Fruit fly (Drosophila melanogaster): Measurements from ENCODE around the gene Ctl2.

Ctl2 gene

dm6 chr3R:29113392-29113791 lies 9.8 kb upstream of the Ctl2 start:
- no peak for TF ChIP-seq twi (tag; optimal IDR thresholded peaks at IDR 0.05)
- TF ChIP-seq CG8478 (optimal IDR thresholded peaks at IDR 0.05), result peak; percentile 57
- TF ChIP-seq cwo (GFP tag; optimal IDR thresholded peaks at IDR 0.05), result peak; percentile 6
- no peak for TF ChIP-seq CG2129 (GFP tag; IDR thresholded peaks at IDR 0.05; ENCODE audit: partially characterized antibody)
- TF ChIP-seq ftz-f1 (GFP tag; optimal IDR thresholded peaks at IDR 0.05), result peak; percentile 52
- TF ChIP-seq CG31224 (GFP tag; IDR thresholded peaks at IDR 0.05), result no peak
- TF ChIP-seq ERR (GFP tag; optimal IDR thresholded peaks at IDR 0.05), result peak; percentile 31
- TF ChIP-seq crol (GFP tag; IDR thresholded peaks at IDR 0.05), result peak; percentile 68
- peak; percentile 62 for TF ChIP-seq exex (tag; optimal IDR thresholded peaks at IDR 0.05)
- no peak for TF ChIP-seq fu2 (GFP tag; optimal IDR thresholded peaks at IDR 0.05)
- TF ChIP-seq CG34376 (GFP tag; optimal IDR thresholded peaks at IDR 0.05), result peak; percentile 72
- 0 out of 2 replicates have a peak, but pooled peaks have one; percentile 10 for TF ChIP-seq Bgb (GFP tag; IDR thresholded peaks at IDR 0.05; ENCODE audit: partially characterized antibody)
- peak in 1 of 2 experiments; percentile 3 for TF ChIP-seq crp (GFP tag; optimal IDR thresholded peaks at IDR 0.05)
- TF ChIP-seq CG4730 (GFP tag; IDR thresholded peaks at IDR 0.05), result no peak
- no peak for TF ChIP-seq CG2116 (GFP tag; optimal IDR thresholded peaks at IDR 0.05)
- TF ChIP-seq mirr (GFP tag; optimal IDR thresholded peaks at IDR 0.05), result peak; percentile 69
- peak; percentile 56 for TF ChIP-seq Deaf1 (tag; optimal IDR thresholded peaks at IDR 0.05)
- TF ChIP-seq sug (tag; optimal IDR thresholded peaks at IDR 0.05), result peak; percentile 42
- peak; percentile 77 for TF ChIP-seq CG7987 (GFP tag; optimal IDR thresholded peaks at IDR 0.05)
- TF ChIP-seq Pdp1 (GFP tag; optimal IDR thresholded peaks at IDR 0.05), result peak in 1 of 2 experiments; percentile 97

- TF ChIP-seq CG15479 (GFP tag; optimal IDR thresholded peaks at IDR 0.05) (no peak), GATAe (GFP tag; conservative IDR thresholded peaks at IDR 0.05) (no peak), CG31388 (GFP tag; optimal IDR thresholded peaks at IDR 0.05) (no peak), tna (GFP tag; IDR thresholded peaks at IDR 0.05; ENCODE audit: partially characterized antibody) (peak; percentile 98), PHDP (tag; optimal IDR thresholded peaks at IDR 0.05) (peak; percentile 31), CG4617 (GFP tag; optimal IDR thresholded peaks at IDR 0.05; ENCODE audit: borderline replicate concordance) (peak; percentile 81), eve (GFP tag; optimal IDR thresholded peaks at IDR 0.05) (no peak), CG2129 (GFP tag; IDR thresholded peaks at IDR 0.05; ENCODE audit: partially characterized antibody) (peak; percentile 55; the same call in 1 of the 2 replicates), gro (GFP tag; optimal IDR thresholded peaks at IDR 0.05) (no peak), Dbx (GFP tag; IDR thresholded peaks at IDR 0.05) (peak; percentile 9; the same call in 1 of the 3 replicates), CG1647 (GFP tag; optimal IDR thresholded peaks at IDR 0.05) (no peak), amos (GFP tag; IDR thresholded peaks at IDR 0.05; ENCODE audit: partially characterized antibody) (peak; percentile 92), fru (optimal IDR thresholded peaks at IDR 0.05) (no peak), CG6791 (GFP tag; IDR thresholded peaks at IDR 0.05; ENCODE audit: partially characterized antibody) (peak; percentile 95), CG2678 (tag; optimal IDR thresholded peaks at IDR 0.05) (peak; percentile 19), Adf1 (GFP tag; IDR thresholded peaks at IDR 0.05) (no peak), Nf-YC (tag; optimal IDR thresholded peaks at IDR 0.05) (peak; percentile 28), CG7271 (tag; optimal IDR thresholded peaks at IDR 0.05) (no peak), Dp (GFP tag; optimal IDR thresholded peaks at IDR 0.05) (peak; percentile 97), Mes4 (GFP tag; optimal IDR thresholded peaks at IDR 0.05) (no peak), Ets65A (GFP tag) (peak; percentile 35), disco-r (GFP tag; optimal IDR thresholded peaks at IDR 0.05) (no peak), lab (GFP tag; optimal IDR thresholded peaks at IDR 0.05) (peak; percentile 38), twi (tag; optimal IDR thresholded peaks at IDR 0.05) (no peak), zen2 (GFP tag; IDR thresholded peaks at IDR 0.05; ENCODE audit: partially characterized antibody) (peak; percentile 92), hbn (GFP tag; IDR thresholded peaks at IDR 0.05; ENCODE audit: partially characterized antibody) (peak; percentile 92), CG6765 (GFP tag; optimal IDR thresholded peaks at IDR 0.05) (no peak), emc (GFP tag; optimal IDR thresholded peaks at IDR 0.05) (no peak), CG8290 (GFP tag; optimal IDR thresholded peaks at IDR 0.05) (no peak), CG8290 (tag; optimal IDR thresholded peaks at IDR 0.05) (peak in 1 of 2 experiments; percentile 54), Fer3 (tag; optimal IDR thresholded peaks at IDR 0.05) (peak; percentile 17)
Measured at dm6 chr3R:29116167-29116725, 6.9 kb upstream of the Ctl2 start, which contains the start of gene Atg14. TSS of gene Atg14 (plus strand) at chr3R:29116391.
